Worm (Caenorhabditis elegans) whole organism, midembryonic: Measurements from ENCODE around the gene Y47C4A.1.

Experiments
- T22C8.4 ChIP-seq: fragments of 200-800 bp; sonication (Bioruptor generic); IDR thresholded peaks from 2 replicates; pipeline ENCODE4 v1.3.6; 2022; ENCODE audit warnings: missing genetic modification characterization, missing compliant biosample characterization
- cog-1 ChIP-seq: sonication (generic microtip); optimal IDR thresholded peaks from 2 replicates; lab custom pipeline; 2016; ENCODE audit warnings: missing genetic modification characterization, missing compliant biosample characterization
- flt-1 ChIP-seq: fragments of 200-800 bp; sonication (Bioruptor generic); IDR thresholded peaks from 2 replicates; pipeline ENCODE4 v1.3.6; 2022; ENCODE audit warnings: missing genetic modification characterization, missing compliant biosample characterization
- klf-2 ChIP-seq: fragments of 200-800 bp; sonication (Bioruptor generic); conservative IDR thresholded peaks from 2 replicates; pipeline ENCODE4 v1.3.6; 2022; ENCODE audit warnings: missing genetic modification reagents, missing genetic modification characterization, missing compliant biosample characterization
- med-1 ChIP-seq: sonication (generic microtip); optimal IDR thresholded peaks from 2 replicates; lab custom pipeline; 2017; ENCODE audit warnings: missing genetic modification characterization, mild to moderate bottlenecking, missing compliant biosample characterization, antibody characterized with exemption, missing genetic modification reagents; ENCODE audit not compliant: insufficient read depth
- ref-1 ChIP-seq: fragments of 200-800 bp; sonication (Bioruptor generic); conservative IDR thresholded peaks from 2 replicates; pipeline ENCODE4 v1.3.6; 2022; ENCODE audit warnings: missing genetic modification reagents, missing genetic modification characterization, missing compliant biosample characterization
- tab-1 ChIP-seq: fragments of 200-800 bp; sonication (Bioruptor generic); IDR thresholded peaks from 2 replicates; pipeline ENCODE4 v1.3.6; 2022; ENCODE audit warnings: missing genetic modification characterization, missing compliant biosample characterization
- ztf-23 ChIP-seq: fragments of 200-800 bp; sonication (Bioruptor generic); IDR thresholded peaks from 2 replicates; pipeline ENCODE4 v1.3.6; 2022; ENCODE audit warnings: missing genetic modification reagents, missing genetic modification characterization, missing compliant biosample characterization
- ztf-29 ChIP-seq: fragments of 200-800 bp; sonication (Bioruptor generic); IDR thresholded peaks from 2 replicates; pipeline ENCODE4 v1.3.6; 2022; ENCODE audit warnings: missing genetic modification reagents, missing genetic modification characterization, missing compliant biosample characterization

- no peak for TF ChIP-seq flt-1 (GFP tag; lab: Robert Waterston, UW)
- TF ChIP-seq med-1 (GFP tag; lab: Kevin White, UChicago), result no peak
- no peak for TF ChIP-seq cog-1 (tag; lab: Kevin White, UChicago)
- TF ChIP-seq ztf-29, result no peak
- TF ChIP-seq T22C8.4 (GFP tag; lab: Robert Waterston, UW), result peak; percentile 80
- no peak for TF ChIP-seq tab-1
- no peak for TF ChIP-seq ztf-23 (GFP tag; lab: Robert Waterston, UW)
- TF ChIP-seq ref-1 (GFP tag; lab: Robert Waterston, UW), result no peak
- no peak for TF ChIP-seq klf-2 (GFP tag; lab: Robert Waterston, UW)
Measured at ce11 chrX:271509-271908, 14.5 kb downstream of the Y47C4A.1 start.
